Worm (Caenorhabditis elegans) whole organism, midembryonic: ENCODE results near the gene F22F7.12.

Source experiments
- flt-1 ChIP-seq: fragments of 200-800 bp; sonication (Bioruptor generic); IDR thresholded peaks from 2 replicates; pipeline ENCODE4 v1.3.6; 2022; ENCODE audit warnings: missing genetic modification characterization, missing compliant biosample characterization
- ref-1 ChIP-seq: fragments of 200-800 bp; sonication (Bioruptor generic); conservative IDR thresholded peaks from 2 replicates; pipeline ENCODE4 v1.3.6; 2022; ENCODE audit warnings: missing genetic modification reagents, missing genetic modification characterization, missing compliant biosample characterization

DNA sequence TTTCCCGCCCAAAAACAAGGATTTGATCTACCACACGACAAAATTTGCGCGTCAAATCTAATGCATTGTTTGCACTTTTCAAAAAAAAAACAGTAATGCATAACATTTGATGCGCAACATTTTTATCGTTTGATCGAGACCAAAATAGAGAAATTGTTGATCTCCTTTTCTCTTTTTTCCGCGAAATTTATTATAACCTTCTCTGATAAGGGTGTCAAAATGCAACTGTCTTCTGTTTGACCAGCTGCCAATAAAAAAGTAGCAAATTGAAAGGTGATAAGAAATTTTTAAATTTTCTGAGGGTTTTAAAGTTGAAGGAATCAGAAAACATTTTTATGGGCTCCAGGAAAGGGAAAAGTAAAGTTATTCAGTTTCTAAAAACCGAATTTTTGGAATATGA, 7.3 kb downstream of the F22F7.12 start:
- TF ChIP-seq flt-1 (GFP tag; lab: Robert Waterston, UW): no peak
- no peak for TF ChIP-seq ref-1
